Worm (Caenorhabditis elegans) whole organism, L4/young adult: Measurements from ENCODE around the gene nhr-221.

Experiments
- W03F9.2 ChIP-seq: fragments of 150-350 bp; optimal IDR thresholded peaks from 2 replicates; lab custom pipeline; 2014; ENCODE audit warnings: missing biosample characterization, missing genetic modification characterization
- him-1 ChIP-seq: sonication (generic microtip); optimal IDR thresholded peaks from 2 replicates; lab custom pipeline; 2016; ENCODE audit warnings: missing genotype, missing genetic modification reagents, missing genetic modification characterization, missing compliant biosample characterization

- TF ChIP-seq him-1 (tag; lab: Kevin White, UChicago): no peak
- TF ChIP-seq W03F9.2 (tag; lab: Kevin White, UChicago): no peak
Observed at ce11 chrV:3555986-3556385, 20.8 kb upstream of the nhr-221 start, which contains the start of gene grl-30.
